Worm (Caenorhabditis elegans): ENCODE results near the gene hrpk-2.
"Not testable (repeated sequence)": the region's sequence is repeated elsewhere in the genome, so short reads cannot be mapped to it uniquely, and the experiment has no call there.

Gene hrpk-2

ce11 chrIII:7953688-7954313 lies 33.1 kb upstream of the hrpk-2 start (continued):
- TF ChIP-seq mxl-2 (GFP tag; conservative IDR thresholded peaks at IDR 0.05) (0 out of 2 replicates have a peak, but pooled peaks have one; percentile 43), Y105C5A.15 (GFP tag; IDR thresholded peaks at IDR 0.05) (0 out of 2 replicates have a peak, but pooled peaks have one; percentile 66), lim-7 (GFP tag; IDR thresholded peaks at IDR 0.05) (peak; percentile 79), ZK337.2 (GFP tag; IDR thresholded peaks at IDR 0.05) (0 out of 2 replicates have a peak, but pooled peaks have one; percentile 46), T26A8.4 (GFP tag; IDR thresholded peaks at IDR 0.05) (0 out of 2 replicates have a peak, but pooled peaks have one; percentile 27), F44E2.7 (GFP tag; IDR thresholded peaks at IDR 0.05) (peak; percentile 70; the same call in 1 of the 2 replicates), mdt-29 (GFP tag; IDR thresholded peaks at IDR 0.05) (peak; percentile 51; the same call in 1 of the 2 replicates)

DNA sequence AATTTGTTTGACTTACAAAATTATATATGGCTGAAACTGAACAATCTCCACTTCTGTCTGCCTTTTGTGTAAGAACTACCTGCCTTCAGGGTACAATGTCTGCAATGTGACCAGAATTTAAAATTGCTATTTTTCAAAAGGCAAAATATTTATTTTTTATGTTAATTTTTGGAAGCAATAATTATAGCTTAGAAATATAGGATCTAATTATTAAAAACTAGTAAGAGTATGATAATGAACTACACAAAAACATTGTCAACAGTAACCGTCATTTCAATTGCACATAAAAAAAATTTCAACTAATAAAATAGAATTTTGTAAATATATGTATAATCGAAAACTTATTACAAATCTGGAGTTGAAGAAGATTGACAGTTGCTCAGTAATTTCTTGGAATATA lies 30.0 kb upstream of the hrpk-2 start, which contains the start of gene C29E4.9:
C29E4.9 (minus strand) TSS at position 101 of the 400 bp plus-strand sequence.
- no peak for TF ChIP-seq Y75B8A.6 (GFP tag; IDR thresholded peaks at IDR 0.05)
- no peak for TF ChIP-seq nhr-11 (tag; optimal IDR thresholded peaks at IDR 0.05)
- no peak for TF ChIP-seq ZK546.5 (tag; optimal IDR thresholded peaks at IDR 0.05)

ce11 chrIII:7958085-7958484 lies 28.8 kb upstream of the hrpk-2 start, which contains the start of gene C29E4.11:
Gene C29E4.11 (minus strand): TSS chrIII:7958114.
- no peak for TF ChIP-seq ceh-32 (tag; optimal IDR thresholded peaks at IDR 0.05; ENCODE audit: poor library complexity)
- peak in 1 of 2 experiments; percentile 41 for TF ChIP-seq lsy-2 (tag; optimal IDR thresholded peaks at IDR 0.05)
- TF ChIP-seq dve-1 (tag; optimal IDR thresholded peaks at IDR 0.05; ENCODE audit: insufficient read depth): peak; percentile 15
- peak; percentile 5 for TF ChIP-seq hlh-30 (tag; optimal IDR thresholded peaks at IDR 0.05; ENCODE audit: insufficient read depth)

DNA sequence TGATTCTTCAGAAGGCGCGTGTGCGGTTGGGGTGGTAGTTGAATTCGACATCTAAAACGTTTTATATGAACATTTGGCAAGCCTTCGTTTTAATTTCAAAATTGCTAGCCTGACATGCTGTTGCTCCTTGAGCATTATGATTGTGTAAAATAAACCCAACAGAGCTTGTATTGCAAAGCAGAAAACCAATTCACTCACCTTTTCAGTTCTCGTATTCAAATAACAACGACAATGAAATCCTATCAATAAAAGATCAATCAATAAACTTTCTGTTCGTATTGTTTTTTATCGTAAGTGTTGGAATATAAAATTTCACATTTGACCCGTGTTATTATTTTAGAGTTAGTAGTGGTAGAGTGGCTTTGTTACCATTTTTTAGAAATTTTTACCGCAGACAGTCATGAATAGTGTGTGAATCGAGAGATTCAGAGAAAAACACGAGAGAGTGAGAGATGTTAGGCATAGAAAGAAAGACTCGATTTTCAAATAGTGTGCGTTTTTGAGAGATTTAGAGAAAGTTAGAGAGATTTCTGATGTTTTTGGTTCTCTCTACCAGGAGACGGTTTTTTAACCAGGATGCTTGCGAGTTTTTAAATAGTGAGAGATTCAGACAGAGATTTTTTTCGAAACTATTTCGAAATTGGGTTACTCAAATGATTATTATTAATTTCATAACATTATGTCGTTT lies 27.9 kb upstream of the hrpk-2 start, which contains the start of gene F54H12.10:
F54H12.10 (minus strand) TSS at position 51 of the 688 bp plus-strand sequence.
- 0 out of 2 replicates have a peak, but pooled peaks have one; percentile 44 for TF ChIP-seq lin-1 (GFP tag; IDR thresholded peaks at IDR 0.05)
- peak; percentile 24; the same call in 1 of the 2 replicates for TF ChIP-seq arid-1 (GFP tag; conservative IDR thresholded peaks at IDR 0.05)
- peak; percentile 54 for TF ChIP-seq lin-38 (GFP tag; IDR thresholded peaks at IDR 0.05)

ce11 chrIII:7962641-7963040 lies 24.3 kb upstream of the hrpk-2 start, which contains the start of gene F54H12.4:
Gene F54H12.4 (minus strand): TSS chrIII:7962741.
- TF ChIP-seq daf-8 (GFP tag; IDR thresholded peaks at IDR 0.05); dmd-8 (GFP tag; IDR thresholded peaks at IDR 0.05); gei-8 (GFP tag; optimal IDR thresholded peaks at IDR 0.05): not testable (repeated sequence)

DNA sequence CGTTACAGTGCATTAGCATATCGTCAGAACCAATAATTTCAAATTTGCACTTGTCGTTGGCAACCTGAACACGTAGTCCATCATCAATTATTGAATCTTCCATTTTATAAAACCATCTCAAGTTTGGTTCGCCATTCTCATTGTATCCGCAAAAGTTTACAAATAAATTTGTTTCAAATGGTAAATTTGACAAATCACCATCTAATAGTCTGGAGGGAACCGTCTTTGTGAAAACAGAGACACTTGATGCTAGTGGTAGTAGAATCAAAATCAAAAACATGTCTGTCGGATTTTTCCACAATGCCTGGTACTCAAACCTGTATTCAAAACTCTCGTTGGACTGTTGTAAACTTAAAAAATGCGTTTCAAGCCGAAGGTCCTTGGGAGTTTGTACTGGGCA lies 22.6 kb upstream of the hrpk-2 start, which contains the start of gene F54H12.2:
F54H12.2 (plus strand) TSS at position 301 of the 400 bp plus-strand sequence.
- TF ChIP-seq nhr-6, snpc-4, nhr-11 (tag; optimal IDR thresholded peaks at IDR 0.05): not testable (repeated sequence)

DNA sequence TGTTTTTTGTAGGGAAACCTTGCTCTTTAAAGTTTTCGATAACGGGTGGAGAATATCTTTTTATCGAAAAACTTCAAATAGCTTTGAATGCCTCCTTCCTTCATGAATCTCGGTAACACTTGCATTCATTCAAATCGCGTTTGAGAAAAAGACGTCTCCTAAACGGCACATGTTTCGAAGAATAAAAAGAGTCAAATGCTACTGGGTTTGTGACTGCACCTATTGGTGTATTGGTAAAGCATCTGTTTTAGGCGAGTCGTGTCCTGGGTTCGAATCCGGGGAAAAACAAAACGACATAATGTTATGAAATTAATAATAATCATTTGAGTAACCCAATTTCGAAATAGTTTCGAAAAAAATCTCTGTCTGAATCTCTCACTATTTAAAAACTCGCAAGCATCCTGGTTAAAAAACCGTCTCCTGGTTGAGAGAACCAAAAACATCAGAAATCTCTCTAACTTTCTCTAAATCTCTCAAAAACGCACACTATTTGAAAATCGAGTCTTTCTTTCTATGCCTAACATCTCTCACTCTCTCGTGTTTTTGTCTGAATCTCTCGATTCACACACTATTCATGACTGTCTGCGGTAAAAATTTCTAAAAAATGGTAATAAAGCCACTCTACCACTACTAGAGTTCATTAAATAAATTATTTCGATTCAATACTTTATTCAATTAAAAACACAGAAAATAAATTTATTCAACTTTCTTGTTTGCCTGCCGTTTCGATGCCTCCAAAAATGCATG lies 20.8 kb upstream of the hrpk-2 start:
- TF ChIP-seq T26A8.4 (GFP tag; IDR thresholded peaks at IDR 0.05) (0 out of 2 replicates have a peak, but pooled peaks have one; percentile 15), aha-1 (tag) (peak; percentile 38), madf-5 (GFP tag; IDR thresholded peaks at IDR 0.05) (0 out of 4 replicates have a peak, but pooled peaks of 1 of the 2 experiments have one; percentile 27), Y105C5A.15 (GFP tag; IDR thresholded peaks at IDR 0.05) (0 out of 2 replicates have a peak, but pooled peaks have one; percentile 33), lim-7 (GFP tag; IDR thresholded peaks at IDR 0.05) (0 out of 2 replicates have a peak, but pooled peaks have one; percentile 50), dmd-8 (GFP tag; IDR thresholded peaks at IDR 0.05) (peak; percentile 80)
